Worm (Caenorhabditis elegans): ENCODE measurements around the gene H03G16.6.
A peak's percentile ranks its signal among the peaks of the same experiment; 100 is the strongest.

Gene H03G16.6

ce11 chrX:15072877-15073276 lies 20.4 kb downstream of the H03G16.6 start (continued):
- TF ChIP-seq unc-30 (tag; optimal IDR thresholded peaks at IDR 0.05) (no peak), lin-39 (tag; optimal IDR thresholded peaks at IDR 0.05) (no peak), nhr-47 (tag; optimal IDR thresholded peaks at IDR 0.05) (no peak), pqm-1 (tag; optimal IDR thresholded peaks at IDR 0.05) (no peak), mep-1 (tag; optimal IDR thresholded peaks at IDR 0.05) (no peak), nhr-77 (tag; optimal IDR thresholded peaks at IDR 0.05) (no peak), hlh-4 (tag; optimal IDR thresholded peaks at IDR 0.05) (no peak), ama-1 (optimal IDR thresholded peaks at IDR 0.05) (no peak), egl-27 (tag; optimal IDR thresholded peaks at IDR 0.05) (no peak), fkh-8 (tag; optimal IDR thresholded peaks at IDR 0.05) (no peak), ceh-63 (GFP tag; optimal IDR thresholded peaks at IDR 0.05) (no peak), unc-62 (GFP tag; optimal IDR thresholded peaks at IDR 0.05) (no peak), fkh-10 (GFP tag; optimal IDR thresholded peaks at IDR 0.05) (no peak), nhr-11 (tag; optimal IDR thresholded peaks at IDR 0.05) (no peak), skn-1 (tag; optimal IDR thresholded peaks at IDR 0.05) (no peak), zip-4 (GFP tag; optimal IDR thresholded peaks at IDR 0.05) (no peak), lin-15B (tag; optimal IDR thresholded peaks at IDR 0.05) (no peak), ceh-8 (GFP tag; optimal IDR thresholded peaks at IDR 0.05) (no peak), lin-35 (GFP tag; optimal IDR thresholded peaks at IDR 0.05) (peak in 1 of 2 experiments; percentile 35), snu-23 (GFP tag; optimal IDR thresholded peaks at IDR 0.05) (peak; percentile 67), nhr-19 (GFP tag; conservative IDR thresholded peaks at IDR 0.05) (peak; percentile 49), sup-37 (GFP tag; optimal IDR thresholded peaks at IDR 0.05) (no peak), jun-1 (tag; optimal IDR thresholded peaks at IDR 0.05) (no peak), snpc-4 (tag; optimal IDR thresholded peaks at IDR 0.05) (no peak), zag-1 (tag; optimal IDR thresholded peaks at IDR 0.05) (no peak), nhr-76 (tag; optimal IDR thresholded peaks at IDR 0.05) (no peak), alr-1 (tag; optimal IDR thresholded peaks at IDR 0.05; ENCODE audit: borderline replicate concordance) (no peak), unc-130 (tag; optimal IDR thresholded peaks at IDR 0.05) (peak; percentile 28), C16A3.4 (tag; optimal IDR thresholded peaks at IDR 0.05) (no peak), ces-1 (GFP tag; optimal IDR thresholded peaks at IDR 0.05) (no peak), aly-2 (tag; optimal IDR thresholded peaks at IDR 0.05) (no peak), lin-14 (GFP tag; optimal IDR thresholded peaks at IDR 0.05) (peak; percentile 56), nhr-28 (tag; optimal IDR thresholded peaks at IDR 0.05) (no peak), nhr-20 (tag; optimal IDR thresholded peaks at IDR 0.05) (peak; percentile 81), sptf-1 (tag; optimal IDR thresholded peaks at IDR 0.05) (no peak), unc-86 (tag; optimal IDR thresholded peaks at IDR 0.05) (no peak), ceh-82 (tag; optimal IDR thresholded peaks at IDR 0.05) (no peak), Y116A8C.19 (tag; optimal IDR thresholded peaks at IDR 0.05; ENCODE audit: borderline replicate concordance) (no peak), tlp-1 (tag; optimal IDR thresholded peaks at IDR 0.05) (no peak), ets-5 (GFP tag; IDR thresholded peaks at IDR 0.05) (no peak)

- TF ChIP-seq vab-15 (tag; optimal IDR thresholded peaks at IDR 0.05) (no peak), snu-23 (GFP tag; optimal IDR thresholded peaks at IDR 0.05) (no peak), ztf-4 (tag; optimal IDR thresholded peaks at IDR 0.05) (no peak), nhr-90 (tag; optimal IDR thresholded peaks at IDR 0.05; ENCODE audit: poor library complexity) (no peak), snpc-4 (tag; optimal IDR thresholded peaks at IDR 0.05) (peak; percentile 34)
These were observed 21.0 kb downstream of the H03G16.6 start for ce11 chrX:15073479-15073878.

- no peak for TF ChIP-seq ceh-82 (tag; optimal IDR thresholded peaks at IDR 0.05)
- peak; percentile 11 for TF ChIP-seq snpc-4 (tag; optimal IDR thresholded peaks at IDR 0.05)
- no peak for TF ChIP-seq efl-1 (optimal IDR thresholded peaks at IDR 0.05)
- peak in 1 of 2 experiments; percentile 53 for TF ChIP-seq efl-1 (GFP tag; optimal IDR thresholded peaks at IDR 0.05 in 1 of 2)
- TF ChIP-seq mef-2 (tag; optimal IDR thresholded peaks at IDR 0.05), result no peak
- TF ChIP-seq nhr-85 (tag), result peak; percentile 9
- no peak for TF ChIP-seq ama-1 (optimal IDR thresholded peaks at IDR 0.05)
- no peak for TF ChIP-seq sox-4 (tag; optimal IDR thresholded peaks at IDR 0.05)
These were observed 22.7 kb downstream of the H03G16.6 start for ce11 chrX:15075170-15075569.

Data from whole organism, L1 larva.